Worm (Caenorhabditis elegans) whole organism, L1 larva: ENCODE data around the gene nep-21.

ENCODE experiments used
- C04F5.9 ChIP-seq: sonication (generic microtip); optimal IDR thresholded peaks from 2 replicates; lab custom pipeline; 2016; ENCODE audit warnings: missing genetic modification characterization, missing compliant biosample characterization
- C16A3.4 ChIP-seq: fragments of 150-350 bp; optimal IDR thresholded peaks from 2 replicates; lab custom pipeline; 2014; ENCODE audit warnings: missing biosample characterization, missing genetic modification characterization
- C34B4.2 ChIP-seq: sonication (generic microtip); optimal IDR thresholded peaks from 2 replicates; lab custom pipeline; 2017; ENCODE audit warnings: mild to moderate bottlenecking, missing genetic modification characterization, missing compliant biosample characterization
- aha-1 ChIP-seq: fragments of 150-350 bp; optimal IDR thresholded peaks from 2 replicates; lab custom pipeline; 2014; ENCODE audit warnings: missing biosample characterization, missing genetic modification characterization
- alr-1 ChIP-seq: fragments of 200-800 bp; sonication (Bioruptor generic); optimal IDR thresholded peaks from 2 replicates; lab custom pipeline; 2018; ENCODE audit warnings: borderline replicate concordance, mild to moderate bottlenecking, missing genetic modification characterization, missing compliant biosample characterization
- aly-2 ChIP-seq: fragments of 150-350 bp; optimal IDR thresholded peaks from 2 replicates; lab custom pipeline; 2014; ENCODE audit warnings: missing biosample characterization, missing genetic modification characterization
- ama-1 ChIP-seq: fragments of 150-350 bp; optimal IDR thresholded peaks from 2 replicates; lab custom pipeline; 2014
- blmp-1 ChIP-seq: fragments of 150-350 bp; optimal IDR thresholded peaks from 2 replicates; lab custom pipeline; 2014; ENCODE audit warnings: missing biosample characterization, missing genetic modification characterization
- ceh-63 ChIP-seq: fragments of 200-800 bp; sonication (Bioruptor generic); optimal IDR thresholded peaks from 2 replicates; lab custom pipeline; 2018; ENCODE audit warnings: mild to moderate bottlenecking, missing genetic modification characterization, missing compliant biosample characterization
- ceh-88 ChIP-seq: fragments of 200-800 bp; sonication (Bioruptor generic); IDR thresholded peaks from 2 replicates; pipeline ENCODE4 v1.3.6; 2022; ENCODE audit warnings: missing genetic modification characterization, missing compliant biosample characterization
- ceh-90 ChIP-seq: sonication (generic microtip); optimal IDR thresholded peaks from 2 replicates; lab custom pipeline; 2016; ENCODE audit warnings: missing genetic modification characterization, missing compliant biosample characterization
- dpl-1 ChIP-seq, 3 experiments: fragments of 150-350 bp in 2 of 3; sonication (generic microtip) in 1 of 3; optimal IDR thresholded peaks; 2 replicates each; lab custom pipeline; 2014 to 2017; ENCODE audit warnings: missing biosample characterization in 3 of 3, missing genetic modification characterization in 3 of 3, missing genetic modification reagents in 3 of 3
- dsc-1 ChIP-seq: sonication (generic microtip); optimal IDR thresholded peaks from 2 replicates; lab custom pipeline; 2016; ENCODE audit warnings: mild to moderate bottlenecking, missing genetic modification characterization, missing compliant biosample characterization
- elt-3 ChIP-seq, 6 experiments: fragments of 150-350 bp in 1 of 6; sonication (generic microtip); optimal IDR thresholded peaks; 2 replicates each; lab custom pipeline; 2017 to 2018; ENCODE audit warnings: missing biosample characterization in 6 of 6, missing genetic modification characterization in 6 of 6, inconsistent platforms in 1 of 6
- ets-5 ChIP-seq: fragments of 200-800 bp; sonication (Bioruptor generic); IDR thresholded peaks from 2 replicates; pipeline ENCODE4 v1.3.6; 2022; ENCODE audit warnings: missing genetic modification characterization, missing compliant biosample characterization
- hlh-17 ChIP-seq: fragments of 200-800 bp; sonication (Bioruptor generic); optimal IDR thresholded peaks from 2 replicates; lab custom pipeline; 2018; ENCODE audit warnings: missing genetic modification characterization, mild to moderate bottlenecking, missing compliant biosample characterization, moderate library complexity, borderline replicate concordance
- hlh-4 ChIP-seq: sonication (generic microtip); optimal IDR thresholded peaks from 2 replicates; lab custom pipeline; 2016; ENCODE audit warnings: mild to moderate bottlenecking, missing genetic modification characterization, missing compliant biosample characterization
- hpl-2 ChIP-seq: fragments of 150-350 bp; optimal IDR thresholded peaks from 2 replicates; lab custom pipeline; 2014; ENCODE audit warnings: missing biosample characterization, missing genetic modification reagents, missing genetic modification characterization
- irx-1 ChIP-seq: sonication (generic microtip); optimal IDR thresholded peaks from 2 replicates; lab custom pipeline; 2016; ENCODE audit warnings: missing genetic modification characterization, missing compliant biosample characterization
- jun-1 ChIP-seq: fragments of 150-350 bp; optimal IDR thresholded peaks from 2 replicates; lab custom pipeline; 2014; ENCODE audit warnings: missing biosample characterization, missing genetic modification reagents, missing genetic modification characterization
- lin-13 ChIP-seq: fragments of 150-350 bp; optimal IDR thresholded peaks from 2 replicates; lab custom pipeline; 2014; ENCODE audit warnings: missing biosample characterization, missing genetic modification reagents, missing genetic modification characterization
- lin-14 ChIP-seq: fragments of 200-800 bp; sonication (Bioruptor generic); optimal IDR thresholded peaks from 2 replicates; lab custom pipeline; 2018; ENCODE audit warnings: mild to moderate bottlenecking, missing genetic modification characterization, moderate library complexity, missing compliant biosample characterization
- lin-15B ChIP-seq: fragments of 150-350 bp; sonication (generic microtip); optimal IDR thresholded peaks from 3 replicates; lab custom pipeline; 2014; ENCODE audit warnings: missing biosample characterization, missing genetic modification characterization
- lin-39 ChIP-seq: fragments of 150-350 bp; optimal IDR thresholded peaks from 2 replicates; lab custom pipeline; 2014; ENCODE audit warnings: missing biosample characterization, missing genetic modification reagents, missing genetic modification characterization
- lir-3 ChIP-seq: sonication (generic microtip); optimal IDR thresholded peaks from 2 replicates; lab custom pipeline; 2016; ENCODE audit warnings: mild to moderate bottlenecking, missing genetic modification characterization, moderate library complexity, missing compliant biosample characterization; ENCODE audit not compliant: poor library complexity
- mef-2 ChIP-seq: fragments of 150-350 bp; optimal IDR thresholded peaks from 2 replicates; lab custom pipeline; 2014; ENCODE audit warnings: missing biosample characterization, missing genetic modification characterization
- nhr-12 ChIP-seq: sonication (generic microtip); optimal IDR thresholded peaks from 2 replicates; lab custom pipeline; 2017; ENCODE audit warnings: missing biosample characterization, missing genetic modification characterization
- nhr-19 ChIP-seq: fragments of 200-800 bp; sonication (Bioruptor generic); conservative IDR thresholded peaks from 2 replicates; pipeline ENCODE4 v1.3.6; 2022; ENCODE audit warnings: missing genetic modification characterization, missing compliant biosample characterization
- nhr-20 ChIP-seq: sonication (generic microtip); optimal IDR thresholded peaks from 2 replicates; lab custom pipeline; 2016; ENCODE audit warnings: mild to moderate bottlenecking, missing genetic modification characterization, missing compliant biosample characterization
- nhr-237 ChIP-seq: fragments of 150-350 bp; optimal IDR thresholded peaks from 2 replicates; lab custom pipeline; 2014; ENCODE audit warnings: missing biosample characterization, missing genetic modification characterization
- nhr-28 ChIP-seq: fragments of 150-350 bp; optimal IDR thresholded peaks from 2 replicates; lab custom pipeline; 2014; ENCODE audit warnings: missing biosample characterization, missing genetic modification characterization
- nhr-71 ChIP-seq: sonication (generic microtip); optimal IDR thresholded peaks from 2 replicates; lab custom pipeline; 2016; ENCODE audit warnings: mild to moderate bottlenecking, missing genetic modification characterization, moderate library complexity, missing compliant biosample characterization
- nhr-76 ChIP-seq: sonication (generic microtip); optimal IDR thresholded peaks from 2 replicates; lab custom pipeline; 2017; ENCODE audit warnings: missing biosample characterization, missing genetic modification characterization
- nhr-77 ChIP-seq: fragments of 150-350 bp; optimal IDR thresholded peaks from 2 replicates; lab custom pipeline; 2014; ENCODE audit warnings: missing biosample characterization, missing genetic modification characterization
- nhr-84 ChIP-seq: sonication (generic microtip); optimal IDR thresholded peaks from 2 replicates; lab custom pipeline; 2017; ENCODE audit warnings: missing biosample characterization, missing genetic modification characterization
- nhr-85 ChIP-seq: sonication (generic microtip); peaks from one replicate; lab custom pipeline; 2016; ENCODE audit warnings: missing genetic modification characterization, inconsistent platforms, missing compliant biosample characterization
- nhr-90 ChIP-seq: sonication (generic microtip); optimal IDR thresholded peaks from 2 replicates; lab custom pipeline; 2016; ENCODE audit warnings: mild to moderate bottlenecking, missing genetic modification characterization, missing compliant biosample characterization; ENCODE audit not compliant: poor library complexity
- pag-3 ChIP-seq: sonication (generic microtip); optimal IDR thresholded peaks from 2 replicates; lab custom pipeline; 2017; ENCODE audit warnings: missing genetic modification characterization, mild to moderate bottlenecking, missing compliant biosample characterization, antibody characterized with exemption, borderline replicate concordance; ENCODE audit not compliant: insufficient read depth
- rnt-1 ChIP-seq: sonication (generic microtip); optimal IDR thresholded peaks from 2 replicates; lab custom pipeline; 2016; ENCODE audit warnings: mild to moderate bottlenecking, missing genetic modification characterization, moderate library complexity, missing compliant biosample characterization
- snpc-4 ChIP-seq: fragments of 150-350 bp; optimal IDR thresholded peaks from 2 replicates; lab custom pipeline; 2014; ENCODE audit warnings: missing biosample characterization, missing genetic modification characterization
- snu-23 ChIP-seq: sonication (generic microtip); optimal IDR thresholded peaks from 2 replicates; lab custom pipeline; 2016; ENCODE audit warnings: missing genetic modification characterization, missing compliant biosample characterization
- sox-4 ChIP-seq: sonication (generic microtip); optimal IDR thresholded peaks from 2 replicates; lab custom pipeline; 2016; ENCODE audit warnings: missing genetic modification characterization, missing compliant biosample characterization
- sptf-1 ChIP-seq: fragments of 150-350 bp; optimal IDR thresholded peaks from 2 replicates; lab custom pipeline; 2014; ENCODE audit warnings: missing biosample characterization, missing genetic modification characterization
- sup-37 ChIP-seq: fragments of 200-800 bp; sonication (Bioruptor generic); optimal IDR thresholded peaks from 2 replicates; lab custom pipeline; 2018; ENCODE audit warnings: mild to moderate bottlenecking, missing genetic modification characterization, missing compliant biosample characterization
- tbx-2 ChIP-seq: sonication (generic microtip); optimal IDR thresholded peaks from 2 replicates; lab custom pipeline; 2016; ENCODE audit warnings: missing genetic modification characterization, missing compliant biosample characterization
- unc-130 ChIP-seq: fragments of 150-350 bp; optimal IDR thresholded peaks from 2 replicates; lab custom pipeline; 2017; ENCODE audit warnings: missing biosample characterization, missing genetic modification characterization, inconsistent platforms
- unc-30 ChIP-seq: sonication (generic microtip); optimal IDR thresholded peaks from 2 replicates; lab custom pipeline; 2017; ENCODE audit warnings: missing biosample characterization, missing genetic modification characterization
- unc-62 ChIP-seq: fragments of 150-350 bp; optimal IDR thresholded peaks from 2 replicates; lab custom pipeline; 2014; ENCODE audit warnings: missing biosample characterization, missing genetic modification reagents, missing genetic modification characterization
- unc-86 ChIP-seq: sonication (generic microtip); optimal IDR thresholded peaks from 2 replicates; lab custom pipeline; 2016; ENCODE audit warnings: missing genetic modification characterization, missing compliant biosample characterization
- unc-98 ChIP-seq: fragments of 200-800 bp; sonication (Bioruptor generic); IDR thresholded peaks from 2 replicates; pipeline ENCODE4 v1.3.6; 2022; ENCODE audit warnings: missing genetic modification characterization, missing compliant biosample characterization
- xbp-1 ChIP-seq: sonication (generic microtip); optimal IDR thresholded peaks from 2 replicates; lab custom pipeline; 2016; ENCODE audit warnings: missing genetic modification characterization, missing compliant biosample characterization
- zag-1 ChIP-seq: fragments of 150-350 bp; optimal IDR thresholded peaks from 2 replicates; lab custom pipeline; 2014; ENCODE audit warnings: missing biosample characterization, missing genetic modification characterization
- zip-4 ChIP-seq: fragments of 200-800 bp; sonication (Bioruptor generic); optimal IDR thresholded peaks from 2 replicates; lab custom pipeline; 2018; ENCODE audit warnings: mild to moderate bottlenecking, missing genetic modification characterization, moderate library complexity, missing compliant biosample characterization
- ztf-4 ChIP-seq: fragments of 150-350 bp; optimal IDR thresholded peaks from 2 replicates; lab custom pipeline; 2014; ENCODE audit warnings: missing biosample characterization, missing genetic modification characterization

The nep-21 gene

DNA sequence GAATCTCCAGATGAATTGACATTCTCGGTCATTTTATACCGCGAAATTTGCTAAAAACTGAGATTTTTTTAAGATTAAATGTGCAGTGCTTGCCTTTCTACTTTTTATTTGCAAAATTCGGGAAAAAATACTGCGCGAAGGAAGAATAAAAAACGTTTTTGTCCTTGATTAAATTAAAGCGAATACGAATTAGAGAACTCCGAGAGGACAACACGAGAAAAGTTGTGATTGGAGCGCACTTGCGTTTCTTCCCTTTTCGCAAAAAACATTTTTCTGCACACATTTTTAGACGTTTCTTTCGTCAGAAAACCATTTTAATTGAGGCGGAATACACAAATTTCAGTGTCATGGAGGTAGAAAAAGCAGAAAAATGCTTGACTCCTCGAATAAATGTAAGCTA lies 40.8 kb downstream of the nep-21 start, which contains the start of the genes trm-1 and ints-2:
Gene trm-1, minus strand, starts transcription at position 175 of the 400 bp plus-strand sequence.
Gene ints-2, plus strand, starts transcription at position 249 of the 400 bp plus-strand sequence.
- peak; percentile 71 for TF ChIP-seq dsc-1 (tag; lab: Kevin White, UChicago)
- TF ChIP-seq tbx-2 (tag; lab: Kevin White, UChicago): peak; percentile 67
- peak; percentile 41 for TF ChIP-seq unc-86 (tag; lab: Kevin White, UChicago)
- peak; percentile 21 for TF ChIP-seq aly-2 (tag; lab: Kevin White, UChicago)
- peak; percentile 52 for TF ChIP-seq C16A3.4 (tag; lab: Kevin White, UChicago)
- no peak for TF ChIP-seq sptf-1 (tag; lab: Kevin White, UChicago)
- TF ChIP-seq elt-3 (tag; optimal IDR thresholded peaks at IDR 0.05; lab: Kevin White, UChicago): peak in 1 of 6 experiments; percentile 5
- TF ChIP-seq ztf-4 (tag; lab: Kevin White, UChicago): no peak
- TF ChIP-seq nhr-28 (tag; lab: Kevin White, UChicago): no peak
- TF ChIP-seq C04F5.9 (tag; lab: Kevin White, UChicago): peak; percentile 12
- no peak for TF ChIP-seq hlh-17
- peak; percentile 86 for TF ChIP-seq nhr-85 (tag; lab: Kevin White, UChicago)
- peak; percentile 73 for TF ChIP-seq snu-23 (GFP tag; lab: Kevin White, UChicago)
- TF ChIP-seq blmp-1: peak; percentile 61
- peak; percentile 89 for TF ChIP-seq rnt-1 (tag; lab: Kevin White, UChicago)
- peak; percentile 68 for TF ChIP-seq nhr-20 (tag; lab: Kevin White, UChicago)
- peak; percentile 84 for TF ChIP-seq nhr-71
- TF ChIP-seq ceh-88 (GFP tag; lab: Robert Waterston, UW): no peak
- TF ChIP-seq mef-2: no peak
- no peak for TF ChIP-seq jun-1 (tag; lab: Kevin White, UChicago)
- TF ChIP-seq hpl-2 (GFP tag; lab: Kevin White, UChicago): no peak
- no peak for TF ChIP-seq zag-1 (tag; lab: Kevin White, UChicago)
- TF ChIP-seq lin-14: peak; percentile 83
- no peak for TF ChIP-seq unc-62
- TF ChIP-seq nhr-84 (tag; lab: Kevin White, UChicago): no peak
- peak; percentile 57 for TF ChIP-seq nhr-90
- TF ChIP-seq pag-3 (tag; lab: Kevin White, UChicago): no peak
- TF ChIP-seq C34B4.2 (tag; lab: Kevin White, UChicago): no peak
- TF ChIP-seq unc-98 (GFP tag; lab: Robert Waterston, UW): no peak
- TF ChIP-seq nhr-19 (GFP tag; lab: Robert Waterston, UW): peak; percentile 52
- no peak for TF ChIP-seq aha-1 (tag; lab: Kevin White, UChicago)
- TF ChIP-seq sup-37: no peak
- TF ChIP-seq nhr-76: no peak
- TF ChIP-seq nhr-77 (tag; lab: Kevin White, UChicago): peak; percentile 33
- peak; percentile 33 for TF ChIP-seq lin-39 (tag; lab: Kevin White, UChicago)
- TF ChIP-seq sox-4 (tag; lab: Kevin White, UChicago): no peak
- TF ChIP-seq snpc-4: peak; percentile 54
- TF ChIP-seq ama-1: no peak
- peak; percentile 37 to 76 (median 74) for TF ChIP-seq dpl-1 (GFP tag; optimal IDR thresholded peaks at IDR 0.05; lab: Kevin White, UChicago)
- no peak for TF ChIP-seq ceh-63 (GFP tag; lab: Kevin White, UChicago)
- TF ChIP-seq lin-13 (GFP tag; lab: Kevin White, UChicago): peak; percentile 41
- TF ChIP-seq xbp-1 (tag; lab: Kevin White, UChicago): peak; percentile 64
- peak; percentile 9 for TF ChIP-seq unc-130 (tag; lab: Kevin White, UChicago)
- TF ChIP-seq zip-4: peak; percentile 44
- no peak for TF ChIP-seq alr-1
- no peak for TF ChIP-seq hlh-4 (tag; lab: Kevin White, UChicago)
- TF ChIP-seq lin-15B (tag; lab: Kevin White, UChicago): peak; percentile 86
- TF ChIP-seq ceh-90 (tag; lab: Kevin White, UChicago): peak; percentile 39
- TF ChIP-seq nhr-237 (tag; lab: Kevin White, UChicago): no peak
- TF ChIP-seq unc-30 (tag; lab: Kevin White, UChicago): no peak
- TF ChIP-seq lir-3 (tag; lab: Kevin White, UChicago): peak; percentile 40
- TF ChIP-seq nhr-12 (tag; lab: Kevin White, UChicago): no peak
- TF ChIP-seq ets-5 (GFP tag; lab: Robert Waterston, UW): no peak
- TF ChIP-seq irx-1: peak; percentile 51
